Fruit fly (Drosophila melanogaster) whole organism: ENCODE data around the gene CG14285.

ENCODE experiments used
- CG8478 ChIP-seq: fragments of >200 bp; optimal IDR thresholded peaks from 2 replicates; lab custom pipeline; 2018; ENCODE audit warnings: inconsistent platforms
- Dll ChIP-seq: fragments of >200 bp; optimal IDR thresholded peaks from 2 replicates; lab custom pipeline; 2017
- EcR ChIP-seq, 2 experiments: fragments of >200 bp; optimal IDR thresholded peaks; 2 replicates each; lab custom pipeline; 2017; ENCODE audit warnings: missing biosample characterization in 2 of 2, missing genetic modification characterization in 2 of 2, missing genetic modification reagents in 2 of 2
- pan ChIP-seq: fragments of >200 bp; optimal IDR thresholded peaks from 2 replicates; lab custom pipeline; 2017
- psq ChIP-seq: fragments of >200 bp; optimal IDR thresholded peaks from 2 replicates; lab custom pipeline; 2017
- usp ChIP-seq: fragments of >200 bp; optimal IDR thresholded peaks from 2 replicates; lab custom pipeline; 2017; ENCODE audit warnings: missing biosample characterization, missing genetic modification characterization, mixed read lengths

DNA sequence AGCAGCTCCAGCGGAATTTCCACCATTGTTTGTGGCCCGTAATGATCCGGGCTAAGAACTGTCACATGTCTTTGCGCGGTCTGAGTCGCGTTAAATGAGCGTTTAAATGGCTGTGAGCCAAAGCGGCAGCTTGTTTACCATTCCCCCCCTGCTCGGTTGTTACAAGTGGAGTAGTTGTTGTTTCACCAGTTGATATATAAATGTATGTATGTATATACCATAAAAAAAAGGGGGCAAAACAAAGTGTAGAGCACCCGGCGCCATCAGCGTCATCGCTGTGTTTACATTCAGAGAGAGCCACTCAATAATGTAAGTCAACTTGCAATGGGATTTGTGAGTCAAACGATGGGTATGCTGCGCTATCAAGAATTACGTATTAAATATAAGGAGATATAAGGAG lies 32.0 kb downstream of the CG14285 start:
- TF ChIP-seq usp (GFP tag; lab: Kevin White, UChicago) = no peak
- no peak for TF ChIP-seq pan (lab: Kevin White, UChicago)
- no peak for TF ChIP-seq psq (lab: Kevin White, UChicago)
- TF ChIP-seq CG8478 (lab: Kevin White, UChicago) = no peak
- TF ChIP-seq EcR (GFP tag; optimal IDR thresholded peaks at IDR 0.05; lab: Kevin White, UChicago) = no peak
- TF ChIP-seq Dll (lab: Kevin White, UChicago) = no peak
